Worm (Caenorhabditis elegans): ENCODE results near the gene ets-8.

The ets-8 gene

DNA sequence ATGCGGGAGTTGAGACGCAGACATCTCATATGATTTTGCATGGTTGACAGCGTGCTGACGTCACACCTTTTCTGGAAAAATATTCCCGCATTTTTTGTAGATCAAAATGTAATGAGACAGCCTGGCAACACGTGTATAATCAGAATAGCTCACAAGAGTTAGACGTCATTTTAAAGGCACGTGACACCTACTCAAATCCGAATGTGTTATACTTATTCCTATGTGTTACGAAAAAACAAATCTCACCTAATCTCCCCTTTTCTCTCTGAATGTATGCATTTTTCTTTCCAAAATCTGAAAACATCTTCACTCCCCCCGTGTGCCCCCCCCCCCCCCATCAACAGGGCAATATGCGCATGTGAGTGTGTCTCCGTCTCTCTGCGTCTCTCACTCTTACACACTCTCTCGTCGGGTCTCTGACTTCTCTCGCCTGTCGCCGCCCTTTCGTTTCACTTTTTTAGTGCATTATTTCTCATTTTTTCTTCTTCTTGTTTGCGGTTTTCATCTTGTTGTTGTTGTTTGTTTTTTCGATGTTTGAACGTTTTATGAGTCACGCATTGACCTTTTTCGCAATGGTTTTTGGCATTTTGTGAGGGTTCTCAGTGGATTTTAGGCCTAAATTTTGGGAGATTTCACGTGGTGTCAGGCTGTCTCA is 8.2 kb upstream of the ets-8 start (continued):
- TF ChIP-seq nhr-23 (tag; optimal IDR thresholded peaks at IDR 0.05) (no peak), lin-15B (tag; optimal IDR thresholded peaks at IDR 0.05) (peak; percentile 36), egl-27 (tag; optimal IDR thresholded peaks at IDR 0.05) (no peak)

ce11 chrIV:1167352-1167751 is 7.1 kb upstream of the ets-8 start:
- TF ChIP-seq elt-1 (tag; optimal IDR thresholded peaks at IDR 0.05) (no peak), nfya-1 (tag; optimal IDR thresholded peaks at IDR 0.05; ENCODE audit: insufficient read depth) (no peak), lsy-12 (tag; optimal IDR thresholded peaks at IDR 0.05) (no peak), unc-62 (GFP tag; optimal IDR thresholded peaks at IDR 0.05) (no peak), nhr-67 (tag; optimal IDR thresholded peaks at IDR 0.05) (no peak), eor-1 (tag; optimal IDR thresholded peaks at IDR 0.05) (no peak), elt-3 (tag; optimal IDR thresholded peaks at IDR 0.05) (no peak), egl-5 (tag; optimal IDR thresholded peaks at IDR 0.05) (no peak), jun-1 (tag; optimal IDR thresholded peaks at IDR 0.05) (no peak), nhr-28 (tag; optimal IDR thresholded peaks at IDR 0.05) (no peak), ztf-4 (tag; optimal IDR thresholded peaks at IDR 0.05) (no peak)

DNA sequence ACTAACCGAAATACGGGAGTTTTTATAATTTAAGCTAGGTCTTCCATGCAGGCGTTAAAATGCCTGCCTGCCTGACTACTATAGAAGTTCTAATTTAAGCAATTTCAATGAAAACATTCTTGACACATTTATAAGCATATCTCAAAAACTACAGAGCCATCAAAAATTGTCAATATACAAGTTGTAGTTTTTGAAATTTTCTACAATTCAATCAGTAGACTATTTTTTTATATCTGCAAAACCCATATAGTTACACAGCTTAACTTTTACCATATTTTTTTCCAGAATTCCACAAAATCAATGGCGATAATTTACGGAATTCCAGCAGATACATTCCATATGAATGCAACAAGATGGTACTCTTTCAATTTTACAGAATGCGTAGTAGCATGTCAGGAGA is 2.8 kb upstream of the ets-8 start, which contains the start of gene C50A2.7:
Gene C50A2.7, plus strand, starts transcription at position 301 of the 400 bp plus-strand sequence.
- TF ChIP-seq fos-1 (tag; optimal IDR thresholded peaks at IDR 0.05): no peak
- no peak for TF ChIP-seq hmg-11 (tag; optimal IDR thresholded peaks at IDR 0.05)
- TF ChIP-seq fkh-10 (GFP tag; optimal IDR thresholded peaks at IDR 0.05): no peak
- TF ChIP-seq eor-1 (tag; optimal IDR thresholded peaks at IDR 0.05): no peak
- TF ChIP-seq pqm-1 (tag; optimal IDR thresholded peaks at IDR 0.05): no peak
- no peak for TF ChIP-seq lsy-12 (tag; optimal IDR thresholded peaks at IDR 0.05)
- TF ChIP-seq nhr-11 (tag; optimal IDR thresholded peaks at IDR 0.05): no peak
- TF ChIP-seq lin-15B (tag; optimal IDR thresholded peaks at IDR 0.05): no peak
- TF ChIP-seq pha-4 (tag; optimal IDR thresholded peaks at IDR 0.05): no peak
- TF ChIP-seq elt-1 (tag; optimal IDR thresholded peaks at IDR 0.05): no peak
- no peak for TF ChIP-seq aly-2 (tag; optimal IDR thresholded peaks at IDR 0.05)
- no peak for TF ChIP-seq ztf-11 (tag; optimal IDR thresholded peaks at IDR 0.05)
- no peak for TF ChIP-seq zag-1 (tag; optimal IDR thresholded peaks at IDR 0.05)

- no peak for TF ChIP-seq elt-1 (tag; optimal IDR thresholded peaks at IDR 0.05)
Measured at ce11 chrIV:1157928-1158327, 2.4 kb downstream of the ets-8 start, which contains the start of gene C50A2.3. C50A2.3 (minus strand) TSS chrIV:1158028.

- TF ChIP-seq nfya-1 (tag; optimal IDR thresholded peaks at IDR 0.05; ENCODE audit: insufficient read depth) (no peak), nhr-25 (tag; optimal IDR thresholded peaks at IDR 0.05) (peak; percentile 29)
Measured at ce11 chrIV:1155206-1155605, 5.1 kb downstream of the ets-8 start.

DNA sequence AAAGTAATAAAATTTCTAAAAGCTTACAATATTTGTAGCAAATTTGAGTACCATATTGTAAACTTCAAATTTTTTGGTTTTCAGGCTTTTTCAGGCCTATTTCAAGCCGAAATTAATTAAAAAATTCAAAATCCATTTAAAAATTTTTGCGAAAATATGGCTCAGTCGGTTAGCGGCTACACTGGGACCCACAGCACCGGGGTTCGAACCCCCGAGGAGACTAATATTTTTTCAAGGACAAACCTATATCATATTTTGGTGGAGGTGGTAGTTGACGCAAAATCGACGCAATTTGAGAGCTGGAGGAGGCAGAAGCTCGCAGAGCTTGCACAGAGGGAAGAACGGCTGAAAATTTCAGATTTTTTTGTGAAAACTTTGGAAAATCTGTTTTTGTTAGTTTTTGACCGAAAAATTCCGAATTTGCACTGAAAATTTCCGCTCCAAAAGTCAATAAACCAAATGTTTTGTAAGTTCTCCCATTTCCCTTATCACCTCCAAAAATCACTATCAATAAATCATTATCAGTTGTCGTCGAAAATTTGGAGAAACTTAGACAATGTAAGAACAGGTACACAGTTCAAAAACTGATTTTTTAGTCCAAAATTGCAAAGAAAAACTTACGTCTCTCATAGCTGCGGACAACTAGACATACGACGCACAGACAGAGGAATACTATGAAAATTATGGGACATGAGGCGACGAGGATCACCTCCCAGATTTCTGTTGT is 11.7 kb downstream of the ets-8 start:
- TF ChIP-seq pha-4 (tag; optimal IDR thresholded peaks at IDR 0.05) (peak; percentile 21), ceh-28 (tag; optimal IDR thresholded peaks at IDR 0.05) (no peak), pqm-1 (tag; optimal IDR thresholded peaks at IDR 0.05) (peak; percentile 53), aly-2 (tag; optimal IDR thresholded peaks at IDR 0.05) (no peak), elt-2 (tag; optimal IDR thresholded peaks at IDR 0.05) (peak; percentile 75), mdl-1 (tag; optimal IDR thresholded peaks at IDR 0.05) (no peak)

ce11 chrIV:1147594-1147993 is 12.7 kb downstream of the ets-8 start:
- TF ChIP-seq mml-1 (tag; optimal IDR thresholded peaks at IDR 0.05) (no peak), unc-39 (tag; optimal IDR thresholded peaks at IDR 0.05) (no peak), eor-1 (tag; optimal IDR thresholded peaks at IDR 0.05) (no peak), fos-1 (tag; optimal IDR thresholded peaks at IDR 0.05) (no peak), nhr-43 (tag; optimal IDR thresholded peaks at IDR 0.05; ENCODE audit: poor library complexity, severe bottlenecking) (no peak), elt-2 (tag; optimal IDR thresholded peaks at IDR 0.05) (peak; percentile 90), pqm-1 (tag; optimal IDR thresholded peaks at IDR 0.05) (peak; percentile 92), ceh-28 (tag; optimal IDR thresholded peaks at IDR 0.05) (no peak), pha-4 (tag; optimal IDR thresholded peaks at IDR 0.05) (peak; percentile 60), fkh-2 (tag; optimal IDR thresholded peaks at IDR 0.05) (no peak), nfya-1 (tag; optimal IDR thresholded peaks at IDR 0.05; ENCODE audit: insufficient read depth) (no peak)
